Worm (Caenorhabditis elegans): ENCODE measurements around the gene T28H11.8.
"Not testable (repeated sequence)": the region's sequence is repeated elsewhere in the genome, so short reads cannot be mapped to it uniquely, and the experiment has no call there.

Gene T28H11.8

ce11 chrIV:5017075-5017474 is 3.4 kb downstream of the T28H11.8 start, which contains the start of gene T28H11.7:
Gene T28H11.7, minus strand, starts transcription at chrIV:5017175.
- TF ChIP-seq B0310.2 (tag; optimal IDR thresholded peaks at IDR 0.05); ama-1 (optimal IDR thresholded peaks at IDR 0.05); ets-7 (tag; optimal IDR thresholded peaks at IDR 0.05): not testable (repeated sequence)

- not testable (repeated sequence) for TF ChIP-seq aly-1 (tag; optimal IDR thresholded peaks at IDR 0.05); ama-1 (optimal IDR thresholded peaks at IDR 0.05); ceh-36 (tag; optimal IDR thresholded peaks at IDR 0.05)
Measured at ce11 chrIV:5016461-5016860, 4.0 kb downstream of the T28H11.8 start, which contains the start of gene ssq-4. Gene ssq-4, plus strand, starts transcription at chrIV:5016479.

- TF ChIP-seq aly-1 (tag; optimal IDR thresholded peaks at IDR 0.05) (no peak), B0310.2 (tag; optimal IDR thresholded peaks at IDR 0.05) (no peak), pes-1 (GFP tag; IDR thresholded peaks at IDR 0.05) (no peak), ama-1 (optimal IDR thresholded peaks at IDR 0.05) (no peak), hnd-1 (tag; optimal IDR thresholded peaks at IDR 0.05) (no peak), tra-4 (tag; optimal IDR thresholded peaks at IDR 0.05) (no peak), sea-1 (GFP tag; conservative IDR thresholded peaks at IDR 0.05) (no peak), hmg-4 (GFP tag; optimal IDR thresholded peaks at IDR 0.05) (no peak), ets-7 (tag; optimal IDR thresholded peaks at IDR 0.05) (no peak), scrt-1 (GFP tag; IDR thresholded peaks at IDR 0.05) (no peak), tbx-37 (GFP tag; conservative IDR thresholded peaks at IDR 0.05) (no peak), tbx-11 (GFP tag; IDR thresholded peaks at IDR 0.05) (no peak), hmbx-1 (tag; optimal IDR thresholded peaks at IDR 0.05) (no peak), flt-1 (GFP tag; IDR thresholded peaks at IDR 0.05) (no peak), F13C5.2 (tag; optimal IDR thresholded peaks at IDR 0.05) (no peak), ceh-13 (GFP tag; optimal IDR thresholded peaks at IDR 0.05) (no peak), ceh-36 (tag; optimal IDR thresholded peaks at IDR 0.05) (no peak)
Measured at ce11 chrIV:5012241-5012640, 8.2 kb downstream of the T28H11.8 start, which contains the start of gene srm-1. Gene srm-1, plus strand, starts transcription at chrIV:5012541.

ce11 chrIV:5008378-5008777 is 12.1 kb downstream of the T28H11.8 start, which contains the start of gene srm-2:
Gene srm-2, plus strand, starts transcription at chrIV:5008678.
- no peak for TF ChIP-seq tra-4 (tag; optimal IDR thresholded peaks at IDR 0.05)
- no peak for TF ChIP-seq ceh-13 (GFP tag; optimal IDR thresholded peaks at IDR 0.05)
- no peak for TF ChIP-seq scrt-1 (GFP tag; IDR thresholded peaks at IDR 0.05)
- TF ChIP-seq B0310.2 (tag; optimal IDR thresholded peaks at IDR 0.05) = no peak
- TF ChIP-seq ets-7 (tag; optimal IDR thresholded peaks at IDR 0.05) = no peak
- TF ChIP-seq hnd-1 (tag; optimal IDR thresholded peaks at IDR 0.05) = no peak
- TF ChIP-seq aly-1 (tag; optimal IDR thresholded peaks at IDR 0.05) = no peak
- TF ChIP-seq flt-1 (GFP tag; IDR thresholded peaks at IDR 0.05) = no peak
- TF ChIP-seq pes-1 (GFP tag; IDR thresholded peaks at IDR 0.05) = no peak

- TF ChIP-seq hmbx-1 (tag; optimal IDR thresholded peaks at IDR 0.05) = no peak
- TF ChIP-seq ama-1 (optimal IDR thresholded peaks at IDR 0.05) = no peak
- no peak for TF ChIP-seq hnd-1 (tag; optimal IDR thresholded peaks at IDR 0.05)
Measured at ce11 chrIV:5005154-5005553, 15.3 kb downstream of the T28H11.8 start.

ce11 chrIV:5002448-5002847 is 18.0 kb downstream of the T28H11.8 start, which contains the start of gene pes-1:
Gene pes-1, plus strand, starts transcription at chrIV:5002748.
- TF ChIP-seq tbx-37 (GFP tag; conservative IDR thresholded peaks at IDR 0.05) (no peak), hmg-4 (GFP tag; optimal IDR thresholded peaks at IDR 0.05) (no peak), scrt-1 (GFP tag; IDR thresholded peaks at IDR 0.05) (no peak), hmbx-1 (tag; optimal IDR thresholded peaks at IDR 0.05) (no peak), ets-7 (tag; optimal IDR thresholded peaks at IDR 0.05) (no peak), ama-1 (optimal IDR thresholded peaks at IDR 0.05) (no peak), sea-1 (GFP tag; conservative IDR thresholded peaks at IDR 0.05) (no peak), ceh-36 (tag; optimal IDR thresholded peaks at IDR 0.05) (no peak), flt-1 (GFP tag; IDR thresholded peaks at IDR 0.05) (no peak), hnd-1 (tag; optimal IDR thresholded peaks at IDR 0.05) (no peak)

- no peak for TF ChIP-seq hmbx-1 (tag; optimal IDR thresholded peaks at IDR 0.05)
- TF ChIP-seq ama-1 (optimal IDR thresholded peaks at IDR 0.05) = no peak
Measured at ce11 chrIV:4996956-4997355, 23.5 kb downstream of the T28H11.8 start.

ce11 chrIV:4995842-4996241 is 24.6 kb downstream of the T28H11.8 start, which contains the start of gene ssq-2:
Gene ssq-2, plus strand, starts transcription at chrIV:4996142.
- TF ChIP-seq sea-1 (GFP tag; conservative IDR thresholded peaks at IDR 0.05) (no peak), pes-1 (GFP tag; IDR thresholded peaks at IDR 0.05) (no peak), B0310.2 (tag; optimal IDR thresholded peaks at IDR 0.05) (no peak), hnd-1 (tag; optimal IDR thresholded peaks at IDR 0.05) (no peak), ets-7 (tag; optimal IDR thresholded peaks at IDR 0.05) (no peak), tra-4 (tag; optimal IDR thresholded peaks at IDR 0.05) (no peak)

ce11 chrIV:4993128-4993527 is 27.3 kb downstream of the T28H11.8 start:
- TF ChIP-seq tbx-11 (GFP tag; IDR thresholded peaks at IDR 0.05) (no peak), B0310.2 (tag; optimal IDR thresholded peaks at IDR 0.05) (no peak), hmg-4 (GFP tag; optimal IDR thresholded peaks at IDR 0.05) (no peak), aly-1 (tag; optimal IDR thresholded peaks at IDR 0.05) (no peak), pes-1 (GFP tag; IDR thresholded peaks at IDR 0.05) (no peak), ama-1 (optimal IDR thresholded peaks at IDR 0.05) (no peak), F13C5.2 (tag; optimal IDR thresholded peaks at IDR 0.05) (no peak), ceh-36 (tag; optimal IDR thresholded peaks at IDR 0.05) (no peak), flt-1 (GFP tag; IDR thresholded peaks at IDR 0.05) (no peak), tbx-37 (GFP tag; conservative IDR thresholded peaks at IDR 0.05) (no peak), hmbx-1 (tag; optimal IDR thresholded peaks at IDR 0.05) (no peak), tra-4 (tag; optimal IDR thresholded peaks at IDR 0.05) (no peak), scrt-1 (GFP tag; IDR thresholded peaks at IDR 0.05) (no peak), ets-7 (tag; optimal IDR thresholded peaks at IDR 0.05) (no peak), hnd-1 (tag; optimal IDR thresholded peaks at IDR 0.05) (no peak), sea-1 (GFP tag; conservative IDR thresholded peaks at IDR 0.05) (no peak), ceh-13 (GFP tag; optimal IDR thresholded peaks at IDR 0.05) (no peak)
